Worm (Caenorhabditis elegans): ENCODE data around the gene nas-1.

DNA sequence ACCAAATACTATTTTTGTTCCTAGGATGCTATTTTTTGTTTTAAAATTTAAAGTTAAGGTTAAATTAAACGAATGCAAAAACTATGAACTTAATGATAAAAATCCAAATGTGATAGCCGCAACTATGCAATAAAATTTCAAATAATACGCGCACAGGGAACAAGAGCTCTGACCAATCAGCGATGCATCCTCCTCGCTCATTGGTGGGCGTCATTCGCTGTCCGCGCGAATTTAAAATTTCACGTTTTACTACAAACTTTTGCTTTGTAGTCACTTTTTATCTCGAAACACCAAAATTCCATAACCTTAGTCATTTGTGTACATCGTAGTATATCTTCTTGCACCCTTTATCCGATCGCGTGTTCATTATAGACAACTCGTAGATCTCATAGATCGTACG, 22.4 kb upstream of the nas-1 start:
- no peak for TF ChIP-seq fkh-10 (GFP tag; optimal IDR thresholded peaks at IDR 0.05)
- no peak for TF ChIP-seq nhr-102 (tag; optimal IDR thresholded peaks at IDR 0.05)
- no peak for TF ChIP-seq php-3 (GFP tag; IDR thresholded peaks at IDR 0.05)
- no peak for TF ChIP-seq ceh-82 (tag; optimal IDR thresholded peaks at IDR 0.05)
- no peak for TF ChIP-seq mdl-1 (tag; optimal IDR thresholded peaks at IDR 0.05)
- TF ChIP-seq R02D3.7 (tag; optimal IDR thresholded peaks at IDR 0.05): no peak
- no peak for TF ChIP-seq snpc-4 (tag; optimal IDR thresholded peaks at IDR 0.05)
- no peak for TF ChIP-seq unc-39 (tag; optimal IDR thresholded peaks at IDR 0.05)
- TF ChIP-seq daf-19 (GFP tag; conservative IDR thresholded peaks at IDR 0.05): no peak
- no peak for TF ChIP-seq pqm-1 (tag; optimal IDR thresholded peaks at IDR 0.05)
- no peak for TF ChIP-seq dmd-9 (GFP tag; IDR thresholded peaks at IDR 0.05)

Data from whole organism, L4 larva.